Fruit fly (Drosophila melanogaster) whole organism, pupa: Measurements from ENCODE around the gene pbl.

ENCODE experiments used
- CG10348 ChIP-seq: fragments of 200-800 bp; sonication (Bioruptor generic); IDR thresholded peaks from 2 replicates; pipeline ENCODE4 v1.3.6; 2022; ENCODE audit warnings: missing biosample characterization, missing genetic modification characterization
- CG12605 ChIP-seq: fragments of 200-800 bp; sonication (Bioruptor generic); IDR thresholded peaks from 2 replicates; pipeline ENCODE4 v1.3.6; 2022; ENCODE audit warnings: missing biosample characterization, missing genetic modification characterization
- CG13204 ChIP-seq: fragments of 200-800 bp; sonication (Bioruptor generic); optimal IDR thresholded peaks from 2 replicates; lab custom pipeline; 2018; ENCODE audit warnings: missing biosample characterization, mild to moderate bottlenecking, missing genetic modification characterization, moderate library complexity
- CG14655 ChIP-seq: fragments of 200-800 bp; sonication (Bioruptor generic); optimal IDR thresholded peaks from 3 replicates; lab custom pipeline; 2017; ENCODE audit warnings: mild to moderate bottlenecking, missing biosample characterization, missing genetic modification reagents, missing genetic modification characterization
- CG15710 ChIP-seq: fragments of 200-800 bp; sonication (Bioruptor generic); optimal IDR thresholded peaks from 2 replicates; lab custom pipeline; 2018; ENCODE audit warnings: missing biosample characterization, mild to moderate bottlenecking, missing genetic modification characterization, moderate library complexity
- CG17806 ChIP-seq: fragments of 200-800 bp; sonication (Bioruptor generic); optimal IDR thresholded peaks from 2 replicates; lab custom pipeline; 2018; ENCODE audit warnings: missing biosample characterization, mild to moderate bottlenecking, missing genetic modification characterization, moderate library complexity
- CG32121 ChIP-seq: fragments of 200-800 bp; sonication (Bioruptor generic); IDR thresholded peaks from 2 replicates; pipeline ENCODE4 v1.3.6; 2022; ENCODE audit warnings: missing biosample characterization, missing genetic modification characterization
- CG34367 ChIP-seq: fragments of 200-800 bp; sonication (Bioruptor generic); optimal IDR thresholded peaks from 2 replicates; lab custom pipeline; 2018; ENCODE audit warnings: missing biosample characterization, mild to moderate bottlenecking, missing genetic modification characterization
- CG4496 ChIP-seq: fragments of 200-800 bp; sonication (Bioruptor generic); IDR thresholded peaks from 3 replicates; pipeline ENCODE4 v1.3.6; 2022; ENCODE audit warnings: missing biosample characterization, missing genetic modification characterization
- CG8159 ChIP-seq: fragments of 200-800 bp; sonication (Bioruptor generic); optimal IDR thresholded peaks from 3 replicates; lab custom pipeline; 2018; ENCODE audit warnings: missing biosample characterization, mild to moderate bottlenecking, missing genetic modification characterization, moderate library complexity
- CG8301 ChIP-seq: fragments of 200-800 bp; sonication (Bioruptor generic); optimal IDR thresholded peaks from 2 replicates; lab custom pipeline; 2018; ENCODE audit warnings: missing biosample characterization, mild to moderate bottlenecking, missing genetic modification characterization
- CG9948 ChIP-seq: fragments of 200-800 bp; sonication (Bioruptor generic); optimal IDR thresholded peaks from 2 replicates; lab custom pipeline; 2018; ENCODE audit warnings: missing biosample characterization, mild to moderate bottlenecking, missing genetic modification characterization, moderate library complexity
- D1 ChIP-seq: fragments of 200-800 bp; sonication (Bioruptor generic); optimal IDR thresholded peaks from 2 replicates; lab custom pipeline; 2018; ENCODE audit warnings: missing biosample characterization, mild to moderate bottlenecking, missing genetic modification characterization, moderate library complexity
- Ets98B ChIP-seq: fragments of 200-800 bp; sonication (Bioruptor generic); IDR thresholded peaks from 2 replicates; pipeline ENCODE4 v1.3.6; 2022; ENCODE audit warnings: missing biosample characterization, missing genetic modification characterization
- Pif1A ChIP-seq: fragments of 200-800 bp; sonication (Bioruptor generic); optimal IDR thresholded peaks from 3 replicates; lab custom pipeline; 2016; ENCODE audit warnings: missing biosample characterization, missing genetic modification characterization
- Pif1B ChIP-seq: fragments of 200-800 bp; sonication (Bioruptor generic); optimal IDR thresholded peaks from 3 replicates; lab custom pipeline; 2016; ENCODE audit warnings: missing biosample characterization, missing genetic modification characterization
- Snoo ChIP-seq: fragments of 200-800 bp; sonication (Bioruptor generic); optimal IDR thresholded peaks from 3 replicates; lab custom pipeline; 2017; ENCODE audit warnings: missing biosample characterization, mild to moderate bottlenecking, missing genetic modification characterization, inconsistent platforms
- fd96Ca ChIP-seq: fragments of 200-800 bp; sonication (Bioruptor generic); IDR thresholded peaks from 3 replicates; pipeline ENCODE4 v1.3.6; 2022; ENCODE audit warnings: missing biosample characterization, missing genetic modification characterization
- gl ChIP-seq: fragments of 200-800 bp; sonication (Bioruptor generic); optimal IDR thresholded peaks from 2 replicates; lab custom pipeline; 2018; ENCODE audit warnings: missing biosample characterization, mild to moderate bottlenecking, missing genetic modification characterization
- rn ChIP-seq: fragments of 200-800 bp; sonication (Bioruptor generic); IDR thresholded peaks from 2 replicates; pipeline ENCODE4 v1.3.6; 2022; ENCODE audit warnings: missing biosample characterization, missing genetic modification characterization

Gene pbl

DNA sequence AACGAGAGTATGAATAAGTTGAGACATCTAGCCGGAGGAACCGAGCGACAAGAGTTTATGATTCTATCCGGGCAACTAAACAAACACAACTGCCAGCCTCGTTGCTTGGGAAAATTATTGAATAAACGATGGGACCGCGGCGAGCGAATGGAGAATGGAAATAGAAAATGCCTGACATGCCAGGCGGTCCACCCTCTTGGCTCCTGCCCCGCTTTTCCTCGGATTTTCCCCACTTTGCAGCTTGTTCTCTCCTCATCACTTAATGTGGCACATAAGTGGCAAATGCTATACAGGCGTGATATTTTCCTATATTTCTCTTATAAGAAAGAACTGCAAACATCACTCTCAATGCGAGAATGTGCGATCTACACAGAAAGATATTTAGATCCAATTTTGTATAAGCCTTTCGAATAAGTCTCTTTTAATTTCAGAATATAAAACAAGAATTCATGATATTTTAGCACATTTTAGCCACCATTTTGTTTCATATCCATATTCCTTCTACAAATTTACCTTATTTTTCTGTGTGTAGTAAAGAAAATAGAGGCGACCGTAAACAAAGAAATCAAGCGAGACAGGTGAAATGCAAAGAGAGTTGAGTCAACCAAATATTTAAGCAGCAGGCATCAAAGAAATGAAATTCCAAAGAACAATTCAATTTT, 8.1 kb downstream of the pbl start:
- peak; percentile 83 for TF ChIP-seq Ets98B (GFP tag; lab: Robert Waterston, UW)
- peak; percentile 51 for TF ChIP-seq Pif1B
- TF ChIP-seq CG4496 (GFP tag; lab: Robert Waterston, UW) = peak; percentile 79; the same call in 2 of the 3 replicates
- 0 out of 2 replicates have a peak, but pooled peaks have one; percentile 14 for TF ChIP-seq rn (GFP tag; lab: Robert Waterston, UW)
- TF ChIP-seq CG32121 (GFP tag; lab: Robert Waterston, UW) = peak; percentile 79
- peak; percentile 82 for TF ChIP-seq CG14655 (GFP tag; lab: Kevin White, UChicago)
- no peak for TF ChIP-seq gl (tag; lab: Kevin White, UChicago)
- no peak for TF ChIP-seq CG17806
- peak; percentile 82 for TF ChIP-seq CG8301 (tag; lab: Kevin White, UChicago)
- peak; percentile 71 for TF ChIP-seq Pif1A (GFP tag; lab: Kevin White, UChicago)
- TF ChIP-seq Snoo (tag; lab: Kevin White, UChicago) = no peak
- TF ChIP-seq CG12605 (GFP tag; lab: Robert Waterston, UW) = peak; percentile 58; the same call in 1 of the 2 replicates

DNA sequence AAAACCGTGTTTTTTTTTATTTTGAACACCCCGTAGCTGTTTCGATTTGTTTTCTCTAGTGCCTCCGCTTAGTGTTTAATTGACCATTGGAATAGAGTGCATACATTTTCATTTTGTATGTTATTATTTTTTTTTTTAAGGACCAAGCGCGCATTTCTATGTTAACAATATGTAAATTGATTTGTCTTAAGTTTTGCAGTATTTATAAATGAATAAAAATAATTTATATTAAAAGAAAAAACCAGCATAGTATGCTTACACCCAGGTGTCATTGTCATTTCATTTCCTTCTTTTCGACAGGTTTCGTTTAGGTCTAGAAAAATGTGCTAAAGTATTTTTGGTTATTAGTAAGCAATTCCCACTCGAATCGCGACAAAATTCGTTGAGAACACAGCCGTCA, 17.2 kb downstream of the pbl start, which contains the start of gene eIF4E5:
Gene eIF4E5, plus strand, starts transcription at position 301 of the 400 bp plus-strand sequence.
- no peak for TF ChIP-seq CG17806
- no peak for TF ChIP-seq CG34367
- TF ChIP-seq D1 (tag; lab: Kevin White, UChicago) = no peak
- TF ChIP-seq CG8301 (tag; lab: Kevin White, UChicago) = no peak
- no peak for TF ChIP-seq rn (GFP tag; lab: Robert Waterston, UW)

DNA sequence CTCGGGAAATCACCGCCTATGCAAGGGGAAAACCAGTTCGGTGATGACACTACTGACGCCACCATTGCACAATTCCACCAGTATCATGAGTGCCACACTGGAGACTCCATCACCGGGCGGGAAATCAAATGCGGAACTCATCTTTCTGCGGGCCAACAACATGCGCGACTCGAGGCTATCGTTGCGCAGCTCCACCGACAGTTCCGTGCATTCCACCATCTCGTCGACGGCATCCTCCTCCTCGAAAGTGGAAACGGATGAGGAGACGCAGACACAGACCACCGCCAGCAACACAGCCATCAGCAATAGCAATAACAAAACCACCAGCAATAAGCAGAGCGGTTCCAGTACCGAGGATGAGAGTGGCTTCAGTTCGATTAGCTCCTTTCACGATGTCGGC, 17.9 kb downstream of the pbl start:
- no peak for TF ChIP-seq fd96Ca (GFP tag; lab: Robert Waterston, UW)
- TF ChIP-seq Pif1B = no peak
- TF ChIP-seq CG12605 (GFP tag; lab: Robert Waterston, UW) = no peak
- no peak for TF ChIP-seq CG9948
- TF ChIP-seq CG8159 = no peak
- no peak for TF ChIP-seq CG32121 (GFP tag; lab: Robert Waterston, UW)
- no peak for TF ChIP-seq CG10348 (GFP tag; lab: Robert Waterston, UW)
- no peak for TF ChIP-seq Snoo (tag; lab: Kevin White, UChicago)
- TF ChIP-seq D1 (tag; lab: Kevin White, UChicago) = no peak

DNA sequence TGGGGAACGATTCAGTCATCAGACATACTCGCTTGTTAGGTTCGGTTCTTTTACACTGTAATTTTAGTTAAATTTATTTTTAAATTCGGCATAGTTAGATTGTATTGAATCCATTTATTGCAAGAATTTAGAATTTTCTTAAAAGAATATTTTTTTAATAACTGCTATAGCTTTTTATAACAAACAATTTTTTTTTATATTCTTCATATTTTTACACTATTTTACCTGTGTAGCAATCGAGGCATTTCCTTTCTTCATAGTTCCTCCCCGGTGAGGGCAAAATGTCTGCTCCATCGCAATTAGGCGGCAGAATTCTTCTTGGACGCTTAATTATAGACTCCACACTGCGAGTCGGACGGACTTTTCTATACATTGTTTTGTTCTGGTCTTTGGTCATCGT, 21.2 kb downstream of the pbl start:
- TF ChIP-seq CG8159 (no peak), CG14655 (GFP tag; lab: Kevin White, UChicago) (peak; percentile 21)

DNA sequence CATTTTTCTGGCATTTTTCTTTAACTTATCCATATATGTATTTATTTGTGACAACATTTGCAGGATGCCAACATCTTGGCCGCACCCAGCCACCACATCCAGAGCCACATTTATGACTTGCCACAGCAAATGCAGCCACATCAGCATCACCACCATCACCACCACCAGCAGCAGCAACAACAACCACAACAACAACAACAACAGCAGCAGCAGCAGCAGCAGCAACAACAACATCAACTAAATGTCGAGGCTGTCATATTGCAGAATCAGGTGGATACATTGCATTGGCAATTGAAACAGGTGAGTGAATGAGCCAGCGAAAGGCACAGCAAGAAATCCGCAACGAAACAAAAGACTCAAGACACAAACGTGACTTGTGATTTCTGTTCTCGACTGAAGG, 21.8 kb downstream of the pbl start:
- TF ChIP-seq CG17806 = no peak
- no peak for TF ChIP-seq gl (tag; lab: Kevin White, UChicago)
- no peak for TF ChIP-seq rn (GFP tag; lab: Robert Waterston, UW)
- TF ChIP-seq CG10348 (GFP tag; lab: Robert Waterston, UW) = no peak
- TF ChIP-seq CG4496 (GFP tag; lab: Robert Waterston, UW) = no peak
- TF ChIP-seq CG14655 (GFP tag; lab: Kevin White, UChicago) = no peak
- TF ChIP-seq CG8159 = no peak
- no peak for TF ChIP-seq Pif1B
- TF ChIP-seq Ets98B (GFP tag; lab: Robert Waterston, UW) = no peak
- no peak for TF ChIP-seq CG12605 (GFP tag; lab: Robert Waterston, UW)
- TF ChIP-seq CG15710 (tag; lab: Kevin White, UChicago) = no peak
- no peak for TF ChIP-seq CG13204
- no peak for TF ChIP-seq Pif1A (GFP tag; lab: Kevin White, UChicago)
- TF ChIP-seq CG34367 = no peak
- TF ChIP-seq D1 (tag; lab: Kevin White, UChicago) = no peak
- no peak for TF ChIP-seq fd96Ca (GFP tag; lab: Robert Waterston, UW)
- no peak for TF ChIP-seq CG32121 (GFP tag; lab: Robert Waterston, UW)
- TF ChIP-seq CG8301 (tag; lab: Kevin White, UChicago) = no peak
- TF ChIP-seq, all 21 proteins: peak for 0

DNA sequence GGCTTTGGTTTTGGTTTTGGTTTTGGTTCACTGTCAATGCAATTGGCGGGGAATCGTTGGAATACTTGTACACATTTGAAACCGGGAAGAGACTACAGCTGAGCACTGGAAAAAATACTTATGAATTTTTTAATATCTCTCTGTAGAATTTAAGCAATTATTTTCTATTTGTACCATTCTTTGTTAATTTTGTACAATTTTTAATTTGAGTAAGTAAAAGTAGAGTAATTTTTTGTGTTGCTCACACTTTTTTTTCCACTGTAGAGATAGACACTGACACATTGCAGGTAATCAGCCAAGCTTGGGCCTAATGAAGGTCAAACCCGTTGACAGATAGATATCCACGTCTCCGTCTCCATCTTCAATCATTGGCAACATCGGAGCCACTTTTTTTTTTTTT, 28.5 kb downstream of the pbl start:
- TF ChIP-seq Snoo (tag; lab: Kevin White, UChicago) = no peak
- peak; percentile 44 for TF ChIP-seq CG12605 (GFP tag; lab: Robert Waterston, UW)
- peak; percentile 25; the same call in 1 of the 3 replicates for TF ChIP-seq CG4496 (GFP tag; lab: Robert Waterston, UW)
- no peak for TF ChIP-seq Ets98B (GFP tag; lab: Robert Waterston, UW)
- no peak for TF ChIP-seq D1 (tag; lab: Kevin White, UChicago)
- no peak for TF ChIP-seq CG8301 (tag; lab: Kevin White, UChicago)
- TF ChIP-seq CG32121 (GFP tag; lab: Robert Waterston, UW) = 0 out of 2 replicates have a peak, but pooled peaks have one; percentile 24
- no peak for TF ChIP-seq CG10348 (GFP tag; lab: Robert Waterston, UW)
- TF ChIP-seq CG9948 = no peak
- no peak for TF ChIP-seq CG14655 (GFP tag; lab: Kevin White, UChicago)
- TF ChIP-seq gl (tag; lab: Kevin White, UChicago) = no peak
- no peak for TF ChIP-seq CG8159
- no peak for TF ChIP-seq CG17806
- TF ChIP-seq Pif1B = no peak
- TF ChIP-seq CG15710 (tag; lab: Kevin White, UChicago) = no peak
- no peak for TF ChIP-seq Pif1A (GFP tag; lab: Kevin White, UChicago)
- no peak for TF ChIP-seq CG13204

DNA sequence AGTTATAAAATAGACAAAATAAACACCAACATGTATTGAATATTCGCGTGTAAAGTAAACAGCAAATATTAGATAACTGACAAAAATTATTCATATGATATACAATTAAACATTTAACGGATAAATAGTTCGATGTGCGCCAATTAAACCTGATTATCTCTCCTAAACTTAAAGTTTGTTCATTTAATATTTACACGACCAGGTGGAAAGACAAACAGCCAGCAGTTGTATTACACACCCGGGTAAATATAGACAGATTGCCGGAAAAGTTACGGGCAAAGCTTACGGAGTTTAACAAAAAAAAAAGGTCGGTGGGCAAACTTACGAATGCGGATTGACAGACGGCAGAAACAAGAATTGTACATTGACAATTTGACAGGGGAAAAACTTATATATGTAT, 29.6 kb downstream of the pbl start:
- TF ChIP-seq CG34367 (peak; percentile 3), CG32121 (GFP tag; lab: Robert Waterston, UW) (no peak)
